Worm (Caenorhabditis elegans) whole organism, young adult: Measurements from ENCODE around the gene gtap-2.

Experiments
- B0336.3 ChIP-seq: fragments of 200-800 bp; sonication (Bioruptor generic); IDR thresholded peaks from 2 replicates; pipeline ENCODE4 v1.3.6; 2022; ENCODE audit warnings: missing genetic modification characterization, missing compliant biosample characterization
- F10E7.11 ChIP-seq: sonication (generic microtip); optimal IDR thresholded peaks from 2 replicates; lab custom pipeline; 2017; ENCODE audit warnings: mild to moderate bottlenecking, missing genetic modification characterization, moderate library complexity, missing compliant biosample characterization
- F22D6.2 ChIP-seq: sonication (generic microtip); optimal IDR thresholded peaks from 2 replicates; lab custom pipeline; 2016; ENCODE audit warnings: mild to moderate bottlenecking, missing genetic modification characterization, missing compliant biosample characterization
- F33H1.4 ChIP-seq: fragments of 200-800 bp; sonication (Bioruptor generic); IDR thresholded peaks from 2 replicates; pipeline ENCODE4 v1.3.6; 2022; ENCODE audit warnings: missing genetic modification reagents, missing genetic modification characterization, missing compliant biosample characterization
- F37B4.10 ChIP-seq: fragments of 200-800 bp; sonication (Bioruptor generic); IDR thresholded peaks from 2 replicates; pipeline ENCODE4 v1.3.6; 2022; ENCODE audit warnings: missing genetic modification characterization, missing compliant biosample characterization
- F39B2.1 ChIP-seq: fragments of 200-800 bp; sonication (Bioruptor generic); IDR thresholded peaks from 2 replicates; pipeline ENCODE4 v1.3.6; 2022; ENCODE audit warnings: missing genetic modification reagents, missing genetic modification characterization, missing compliant biosample characterization
- F55B11.4 ChIP-seq: sonication (generic microtip); optimal IDR thresholded peaks from 2 replicates; lab custom pipeline; 2016; ENCODE audit warnings: missing compliant biosample characterization, missing genetic modification characterization, borderline replicate concordance; ENCODE audit not compliant: insufficient read depth
- F57C9.4 ChIP-seq: sonication (generic microtip); optimal IDR thresholded peaks from 2 replicates; lab custom pipeline; 2017; ENCODE audit warnings: mild to moderate bottlenecking, missing genetic modification characterization, missing compliant biosample characterization
- T07F8.4 ChIP-seq: sonication (generic microtip); optimal IDR thresholded peaks from 2 replicates; lab custom pipeline; 2016; ENCODE audit warnings: mild to moderate bottlenecking, missing genetic modification characterization, moderate library complexity, missing compliant biosample characterization
- T26A5.8 ChIP-seq: sonication (generic microtip); optimal IDR thresholded peaks from 2 replicates; lab custom pipeline; 2016; ENCODE audit warnings: missing genetic modification characterization, missing compliant biosample characterization
- Y53G8AR.9 ChIP-seq: fragments of 200-800 bp; sonication (Bioruptor generic); conservative IDR thresholded peaks from 2 replicates; pipeline ENCODE4 v1.3.6; 2022; ENCODE audit warnings: missing genetic modification reagents, missing genetic modification characterization, missing compliant biosample characterization
- Y56A3A.18 ChIP-seq: fragments of 200-800 bp; sonication (Bioruptor generic); IDR thresholded peaks from 2 replicates; pipeline ENCODE4 v1.3.6; 2022; ENCODE audit warnings: missing genetic modification reagents, missing genetic modification characterization, missing compliant biosample characterization
- Y67H2A.10 ChIP-seq: fragments of 200-800 bp; sonication (Bioruptor generic); conservative IDR thresholded peaks from 2 replicates; pipeline ENCODE4 v1.3.6; 2022; ENCODE audit warnings: missing genetic modification reagents, missing genetic modification characterization, missing compliant biosample characterization
- Y79H2A.3 ChIP-seq: fragments of 200-800 bp; sonication (Bioruptor generic); conservative IDR thresholded peaks from 2 replicates; pipeline ENCODE4 v1.3.6; 2022; ENCODE audit warnings: missing genetic modification reagents, missing genetic modification characterization, missing compliant biosample characterization
- ZK185.1 ChIP-seq: sonication (generic microtip); optimal IDR thresholded peaks from 2 replicates; lab custom pipeline; 2016; ENCODE audit warnings: mild to moderate bottlenecking, missing genetic modification characterization, missing compliant biosample characterization; ENCODE audit not compliant: poor library complexity, severe bottlenecking
- ama-1 ChIP-seq, 3 experiments: fragments of 150-350 bp in 1 of 3; sonication (generic microtip) in 2 of 3; optimal IDR thresholded peaks; 2 replicates each; lab custom pipeline; 2014 to 2018; ENCODE audit warnings: missing biosample characterization in 2 of 3, missing genetic modification characterization in 2 of 3, missing genetic modification reagents in 2 of 3
- attf-5 ChIP-seq: fragments of 200-800 bp; sonication (Bioruptor generic); optimal IDR thresholded peaks from 2 replicates; lab custom pipeline; 2018; ENCODE audit warnings: mild to moderate bottlenecking, missing genetic modification characterization, missing compliant biosample characterization
- attf-6 ChIP-seq: fragments of 200-800 bp; sonication (Bioruptor generic); IDR thresholded peaks from 2 replicates; pipeline ENCODE4 v1.3.6; 2022; ENCODE audit warnings: missing genetic modification reagents, missing genetic modification characterization, missing compliant biosample characterization
- ccch-3 ChIP-seq: fragments of 200-800 bp; sonication (Bioruptor generic); optimal IDR thresholded peaks from 2 replicates; lab custom pipeline; 2018; ENCODE audit warnings: mild to moderate bottlenecking, missing genetic modification characterization, missing compliant biosample characterization
- ceh-27 ChIP-seq: fragments of 200-800 bp; sonication (Bioruptor generic); optimal IDR thresholded peaks from 2 replicates; lab custom pipeline; 2018; ENCODE audit warnings: mild to moderate bottlenecking, missing genetic modification characterization, moderate library complexity, missing compliant biosample characterization
- ceh-40 ChIP-seq: fragments of 200-800 bp; sonication (Bioruptor generic); IDR thresholded peaks from 2 replicates; pipeline ENCODE4 v1.3.6; 2022; ENCODE audit warnings: missing genetic modification characterization, missing compliant biosample characterization
- ceh-58 ChIP-seq: fragments of 200-800 bp; sonication (Bioruptor generic); IDR thresholded peaks from 2 replicates; pipeline ENCODE4 v1.3.6; 2022; ENCODE audit warnings: missing genetic modification characterization, missing compliant biosample characterization
- ets-4 ChIP-seq: fragments of 200-800 bp; sonication (Bioruptor generic); optimal IDR thresholded peaks from 2 replicates; lab custom pipeline; 2018; ENCODE audit warnings: mild to moderate bottlenecking, missing genetic modification characterization, missing compliant biosample characterization
- fkh-3 ChIP-seq: sonication (generic microtip); optimal IDR thresholded peaks from 2 replicates; lab custom pipeline; 2016; ENCODE audit warnings: mild to moderate bottlenecking, missing genetic modification characterization, missing compliant biosample characterization
- gei-17 ChIP-seq: fragments of 200-800 bp; sonication (Bioruptor generic); optimal IDR thresholded peaks from 2 replicates; lab custom pipeline; 2018; ENCODE audit warnings: mild to moderate bottlenecking, missing genetic modification characterization, missing compliant biosample characterization
- hlh-26 ChIP-seq: fragments of 200-800 bp; sonication (Bioruptor generic); conservative IDR thresholded peaks from 2 replicates; pipeline ENCODE4 v1.3.6; 2022; ENCODE audit warnings: missing genetic modification reagents, missing genetic modification characterization, missing compliant biosample characterization
- lag-1 ChIP-seq: fragments of 200-800 bp; sonication (Bioruptor generic); IDR thresholded peaks from 2 replicates; pipeline ENCODE4 v1.3.6; 2022; ENCODE audit warnings: missing genetic modification reagents, missing genetic modification characterization, missing compliant biosample characterization
- let-526 ChIP-seq: fragments of 200-800 bp; sonication (Bioruptor generic); IDR thresholded peaks from 2 replicates; pipeline ENCODE4 v1.3.6; 2022; ENCODE audit warnings: missing genetic modification reagents, missing genetic modification characterization, missing compliant biosample characterization
- lin-40 ChIP-seq: sonication (generic microtip); optimal IDR thresholded peaks from 2 replicates; lab custom pipeline; 2016; ENCODE audit warnings: missing genetic modification characterization, mild to moderate bottlenecking, missing compliant biosample characterization, missing genotype, missing genetic modification reagents
- lsl-1 ChIP-seq: fragments of 200-800 bp; sonication (Bioruptor generic); optimal IDR thresholded peaks from 2 replicates; lab custom pipeline; 2018; ENCODE audit warnings: mild to moderate bottlenecking, missing genetic modification characterization, moderate library complexity, missing compliant biosample characterization
- madf-10 ChIP-seq: sonication (generic microtip); optimal IDR thresholded peaks from 2 replicates; lab custom pipeline; 2016; ENCODE audit warnings: mild to moderate bottlenecking, missing genetic modification characterization, missing compliant biosample characterization
- madf-6 ChIP-seq: fragments of 200-800 bp; sonication (Bioruptor generic); IDR thresholded peaks from 2 replicates; pipeline ENCODE4 v1.3.6; 2022; ENCODE audit warnings: missing genetic modification reagents, missing genetic modification characterization, missing compliant biosample characterization
- madf-8 ChIP-seq: fragments of 200-800 bp; sonication (Bioruptor generic); conservative IDR thresholded peaks from 2 replicates; pipeline ENCODE4 v1.3.6; 2022; ENCODE audit warnings: missing genetic modification reagents, missing genetic modification characterization, missing compliant biosample characterization
- mcd-1 ChIP-seq: fragments of 200-800 bp; sonication (Bioruptor generic); IDR thresholded peaks from 2 replicates; pipeline ENCODE4 v1.3.6; 2022; ENCODE audit warnings: missing genetic modification reagents, missing genetic modification characterization, missing compliant biosample characterization
- mel-28 ChIP-seq: sonication (generic microtip); optimal IDR thresholded peaks from 2 replicates; lab custom pipeline; 2016; ENCODE audit warnings: borderline replicate concordance, mild to moderate bottlenecking, missing genetic modification characterization, missing compliant biosample characterization
- mxl-1 ChIP-seq: sonication (generic microtip); optimal IDR thresholded peaks from 2 replicates; lab custom pipeline; 2016; ENCODE audit warnings: missing genetic modification characterization, missing compliant biosample characterization
- nfya-1 ChIP-seq: sonication (generic microtip); optimal IDR thresholded peaks from 2 replicates; lab custom pipeline; 2017; ENCODE audit warnings: antibody characterized with exemption, missing compliant biosample characterization, missing genetic modification characterization, borderline replicate concordance; ENCODE audit not compliant: insufficient read depth
- pbrm-1 ChIP-seq: fragments of 200-800 bp; sonication (Bioruptor generic); IDR thresholded peaks from 2 replicates; pipeline ENCODE4 v1.3.6; 2022; ENCODE audit warnings: missing genetic modification reagents, missing genetic modification characterization, missing compliant biosample characterization
- rcor-1 ChIP-seq: fragments of 200-800 bp; sonication (Bioruptor generic); IDR thresholded peaks from 2 replicates; pipeline ENCODE4 v1.3.6; 2022; ENCODE audit warnings: missing genetic modification reagents, missing genetic modification characterization, missing compliant biosample characterization
- repo-1 ChIP-seq: sonication (generic microtip); optimal IDR thresholded peaks from 2 replicates; lab custom pipeline; 2017; ENCODE audit warnings: mild to moderate bottlenecking, missing genetic modification characterization, missing compliant biosample characterization
- rpc-1 ChIP-seq, 2 experiments: fragments of 150-350 bp in 1 of 2; sonication (generic microtip) in 1 of 2; optimal IDR thresholded peaks; 2 replicates each; lab custom pipeline; 2014 to 2018; ENCODE audit warnings: missing biosample characterization in 1 of 2, missing genetic modification characterization in 1 of 2, missing genetic modification reagents in 1 of 2, missing genotype in 1 of 2
- sdz-38 ChIP-seq: sonication (generic microtip); optimal IDR thresholded peaks from 2 replicates; lab custom pipeline; 2016; ENCODE audit warnings: missing genotype, missing genetic modification characterization, missing compliant biosample characterization
- snpc-1.1 ChIP-seq: sonication (generic microtip); optimal IDR thresholded peaks from 2 replicates; lab custom pipeline; 2017; ENCODE audit warnings: missing genetic modification characterization, mild to moderate bottlenecking, missing compliant biosample characterization, antibody characterized with exemption, moderate library complexity, missing genotype, missing genetic modification reagents; ENCODE audit not compliant: insufficient read depth
- sptf-2 ChIP-seq: fragments of 200-800 bp; sonication (Bioruptor generic); optimal IDR thresholded peaks from 2 replicates; lab custom pipeline; 2018; ENCODE audit warnings: mild to moderate bottlenecking, missing genetic modification characterization, missing compliant biosample characterization
- tlf-1 ChIP-seq: fragments of 200-800 bp; sonication (Bioruptor generic); optimal IDR thresholded peaks from 2 replicates; lab custom pipeline; 2018; ENCODE audit warnings: mild to moderate bottlenecking, missing genetic modification characterization, missing compliant biosample characterization
- unc-62 ChIP-seq: fragments of 150-350 bp; optimal IDR thresholded peaks from 2 replicates; lab custom pipeline; 2014; ENCODE audit warnings: missing biosample characterization, missing genetic modification reagents, missing genetic modification characterization
- ztf-18 ChIP-seq: sonication (generic microtip); optimal IDR thresholded peaks from 2 replicates; lab custom pipeline; 2016; ENCODE audit warnings: missing genotype, mild to moderate bottlenecking, missing genetic modification characterization, missing compliant biosample characterization
- ztf-22 ChIP-seq: fragments of 200-800 bp; sonication (Bioruptor generic); optimal IDR thresholded peaks from 2 replicates; lab custom pipeline; 2018; ENCODE audit warnings: mild to moderate bottlenecking, missing genetic modification characterization, moderate library complexity, missing compliant biosample characterization

Gene gtap-2

DNA sequence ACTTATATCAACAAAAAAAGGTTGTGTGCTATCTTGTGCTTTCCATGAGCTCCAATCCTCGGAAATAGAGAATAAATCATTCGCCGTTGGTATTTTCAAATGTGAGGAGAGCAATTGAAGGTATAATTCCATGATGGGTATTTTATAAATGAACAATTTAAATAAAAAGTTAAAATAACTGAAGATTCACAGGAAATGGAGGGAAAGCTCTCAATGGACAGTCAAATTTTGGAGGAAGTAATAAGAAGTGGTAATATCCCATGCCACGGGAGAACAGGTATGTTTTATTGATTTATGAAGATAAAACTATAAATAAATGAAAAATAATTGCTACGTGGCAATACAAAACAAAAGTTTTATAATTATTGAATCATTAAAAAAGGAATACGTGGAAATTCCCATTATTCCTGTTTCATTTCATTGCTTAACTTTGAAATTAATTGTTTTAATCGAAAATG lies 25.2 kb upstream of the gtap-2 start (continued):
- no peak for TF ChIP-seq Y67H2A.10
- no peak for TF ChIP-seq nfya-1
- TF ChIP-seq attf-5 (GFP tag; lab: Kevin White, UChicago): peak; percentile 21
- TF ChIP-seq lag-1: no peak
- no peak for TF ChIP-seq mcd-1
- TF ChIP-seq F55B11.4 (tag; lab: Kevin White, UChicago): no peak
- no peak for TF ChIP-seq ccch-3 (GFP tag; lab: Kevin White, UChicago)
- peak; percentile 54; the same call in 1 of the 2 replicates for TF ChIP-seq Y56A3A.18
- no peak for TF ChIP-seq F39B2.1 (GFP tag; lab: Robert Waterston, UW)
- no peak for TF ChIP-seq ceh-27 (GFP tag; lab: Kevin White, UChicago)
- TF ChIP-seq hlh-26 (GFP tag; lab: Robert Waterston, UW): no peak
- TF ChIP-seq F33H1.4 (GFP tag; lab: Robert Waterston, UW): no peak
- TF ChIP-seq F57C9.4 (tag; lab: Kevin White, UChicago): peak; percentile 80
- TF ChIP-seq mel-28: no peak
- TF ChIP-seq B0336.3 (GFP tag; lab: Robert Waterston, UW): peak; percentile 50; the same call in 1 of the 2 replicates
- no peak for TF ChIP-seq T26A5.8 (tag; lab: Kevin White, UChicago)
- TF ChIP-seq fkh-3 (tag; lab: Kevin White, UChicago): no peak
- peak; percentile 81 for TF ChIP-seq repo-1 (tag; lab: Kevin White, UChicago)
- TF ChIP-seq F22D6.2 (tag; lab: Kevin White, UChicago): no peak
- peak; percentile 3 for TF ChIP-seq gei-17 (GFP tag; lab: Kevin White, UChicago)
- 0 out of 2 replicates have a peak, but pooled peaks have one; percentile 54 for TF ChIP-seq Y53G8AR.9
- TF ChIP-seq unc-62 (GFP tag; lab: Kevin White, UChicago): no peak
- no peak for TF ChIP-seq ztf-18
- no peak for TF ChIP-seq mxl-1
- TF ChIP-seq lin-40 (tag; lab: Kevin White, UChicago): peak; percentile 38
- no peak for TF ChIP-seq sdz-38 (tag; lab: Kevin White, UChicago)
- TF ChIP-seq T07F8.4 (tag; lab: Kevin White, UChicago): no peak
- no peak for TF ChIP-seq madf-10 (tag; lab: Kevin White, UChicago)
- no peak for TF ChIP-seq madf-8 (GFP tag; lab: Robert Waterston, UW)
- TF ChIP-seq ceh-40 (GFP tag; lab: Robert Waterston, UW): no peak
- no peak for TF ChIP-seq Y79H2A.3 (GFP tag; lab: Robert Waterston, UW)
- TF ChIP-seq let-526 (GFP tag; lab: Robert Waterston, UW): no peak
- no peak for TF ChIP-seq attf-6 (GFP tag; lab: Robert Waterston, UW)
- no peak for TF ChIP-seq snpc-1.1
- peak; percentile 62 for TF ChIP-seq F10E7.11 (tag; lab: Kevin White, UChicago)
- no peak for TF ChIP-seq ama-1 (optimal IDR thresholded peaks at IDR 0.05; lab: Kevin White, UChicago)
- TF ChIP-seq ama-1 (GFP tag; optimal IDR thresholded peaks at IDR 0.05; lab: Kevin White, UChicago): no peak
- TF ChIP-seq ztf-22 (GFP tag; lab: Kevin White, UChicago): no peak
- TF ChIP-seq sptf-2 (GFP tag; lab: Kevin White, UChicago): no peak
- TF ChIP-seq ZK185.1 (tag; lab: Kevin White, UChicago): no peak
- 0 out of 2 replicates have a peak, but pooled peaks have one; percentile 15 for TF ChIP-seq pbrm-1 (GFP tag; lab: Robert Waterston, UW)
- 0 out of 2 replicates have a peak, but pooled peaks have one; percentile 60 for TF ChIP-seq ceh-58 (GFP tag; lab: Robert Waterston, UW)
- no peak for TF ChIP-seq rpc-1 (optimal IDR thresholded peaks at IDR 0.05; lab: Kevin White, UChicago)
- no peak for TF ChIP-seq rpc-1 (tag; optimal IDR thresholded peaks at IDR 0.05; lab: Kevin White, UChicago)
- TF ChIP-seq F37B4.10 (GFP tag; lab: Robert Waterston, UW): no peak
- TF ChIP-seq madf-6 (GFP tag; lab: Robert Waterston, UW): peak; percentile 42
- TF ChIP-seq ets-4: no peak
- TF ChIP-seq lsl-1 (GFP tag; lab: Kevin White, UChicago): no peak
- TF ChIP-seq rcor-1: no peak
- peak; percentile 42 for TF ChIP-seq tlf-1 (GFP tag; lab: Kevin White, UChicago)
